Fruit fly (Drosophila melanogaster) whole organism, adult: Measurements from ENCODE around the gene orb2.

Experiments
- CG5204 ChIP-seq: fragments of 200-800 bp; sonication (Bioruptor generic); optimal IDR thresholded peaks from 2 replicates; lab custom pipeline; 2016; ENCODE audit warnings: missing biosample characterization, missing genetic modification characterization
- CG7045 ChIP-seq: fragments of 200-800 bp; sonication (Bioruptor generic); optimal IDR thresholded peaks from 2 replicates; lab custom pipeline; 2017; ENCODE audit warnings: missing biosample characterization, mild to moderate bottlenecking, missing genetic modification characterization
- Clk ChIP-seq: fragments of 200-800 bp; sonication (Bioruptor generic); optimal IDR thresholded peaks from 2 replicates; lab custom pipeline; 2017; ENCODE audit warnings: missing biosample characterization, missing genetic modification characterization
- Hr96 ChIP-seq: fragments of 200-800 bp; sonication (Bioruptor generic); optimal IDR thresholded peaks from 2 replicates; lab custom pipeline; 2016; ENCODE audit warnings: missing biosample characterization, missing genetic modification characterization
- bab1 ChIP-seq: fragments of 200-800 bp; sonication (Bioruptor generic); optimal IDR thresholded peaks from 3 replicates; lab custom pipeline; 2019; ENCODE audit warnings: missing biosample characterization, mild to moderate bottlenecking, missing genetic modification characterization, moderate library complexity
- ovo ChIP-seq: fragments of 200-800 bp; sonication (Bioruptor generic); optimal IDR thresholded peaks from 2 replicates; lab custom pipeline; 2016; ENCODE audit warnings: missing biosample characterization, missing genetic modification characterization
- toe ChIP-seq: fragments of 200-800 bp; sonication (Bioruptor generic); optimal IDR thresholded peaks from 2 replicates; lab custom pipeline; 2016; ENCODE audit warnings: missing biosample characterization, missing genetic modification characterization

DNA sequence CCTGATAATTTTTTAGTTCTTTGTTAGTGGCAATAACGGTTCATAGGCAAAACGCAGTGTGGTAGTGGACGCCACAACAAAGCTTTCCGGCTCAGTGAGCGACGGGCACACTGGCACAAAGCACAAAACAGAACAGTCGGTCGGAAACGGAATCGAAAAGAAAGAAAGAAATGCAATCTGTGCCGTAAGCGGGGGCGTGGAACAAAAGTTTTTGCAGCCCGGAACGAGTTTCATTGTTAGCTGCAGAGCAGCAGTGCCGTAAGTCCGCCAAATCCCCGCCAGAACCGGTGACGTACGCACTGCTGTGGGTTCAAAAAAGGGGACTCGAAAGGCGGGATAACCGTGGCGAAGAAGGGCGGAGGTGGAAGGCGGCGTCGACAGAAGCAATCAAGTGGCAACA is 14.2 kb upstream of the orb2 start, which contains the start of gene CG5026:
- TF ChIP-seq Clk (GFP tag; lab: Kevin White, UChicago) (no peak), ovo (peak; percentile 75), CG5204 (no peak), bab1 (GFP tag; lab: Kevin White, UChicago) (peak; percentile 69), CG7045 (GFP tag; lab: Kevin White, UChicago) (no peak), Hr96 (GFP tag; lab: Kevin White, UChicago) (no peak), toe (GFP tag; lab: Kevin White, UChicago) (no peak)
